Worm (Caenorhabditis elegans): ENCODE data around the gene F45E1.4.

Gene F45E1.4

ce11 chrX:7988457-7988856, 2.7 kb downstream of the F45E1.4 start:
- TF ChIP-seq sma-3 (GFP tag; optimal IDR thresholded peaks at IDR 0.05) (no peak), nhr-11 (tag; optimal IDR thresholded peaks at IDR 0.05) (no peak)

- TF ChIP-seq Y55F3AM.14 (GFP tag; optimal IDR thresholded peaks at IDR 0.05), result no peak
- TF ChIP-seq sma-3 (GFP tag; optimal IDR thresholded peaks at IDR 0.05), result no peak
- no peak for TF ChIP-seq mdl-1 (tag; optimal IDR thresholded peaks at IDR 0.05)
- no peak for TF ChIP-seq gmeb-1 (tag; optimal IDR thresholded peaks at IDR 0.05)
- no peak for TF ChIP-seq nhr-23 (tag; optimal IDR thresholded peaks at IDR 0.05)
- no peak for TF ChIP-seq sem-4 (tag; optimal IDR thresholded peaks at IDR 0.05)
- TF ChIP-seq mab-5 (tag; optimal IDR thresholded peaks at IDR 0.05), result no peak
- TF ChIP-seq nhr-77 (tag; optimal IDR thresholded peaks at IDR 0.05), result no peak
- no peak for TF ChIP-seq elt-1 (tag; optimal IDR thresholded peaks at IDR 0.05)
- no peak for TF ChIP-seq blmp-1 (tag; optimal IDR thresholded peaks at IDR 0.05; ENCODE audit: insufficient read depth)
- TF ChIP-seq peb-1 (tag; optimal IDR thresholded peaks at IDR 0.05), result no peak
- no peak for TF ChIP-seq R02D3.7 (tag; optimal IDR thresholded peaks at IDR 0.05)
- no peak for TF ChIP-seq unc-62 (GFP tag; optimal IDR thresholded peaks at IDR 0.05)
- TF ChIP-seq lin-39 (tag; optimal IDR thresholded peaks at IDR 0.05), result no peak
Measured at ce11 chrX:7989155-7989554, 3.4 kb downstream of the F45E1.4 start.

- TF ChIP-seq sma-9 (GFP tag; optimal IDR thresholded peaks at IDR 0.05) (peak; percentile 23), sma-9 (tag; optimal IDR thresholded peaks at IDR 0.05) (no peak), peb-1 (tag; optimal IDR thresholded peaks at IDR 0.05) (no peak), lin-13 (GFP tag; optimal IDR thresholded peaks at IDR 0.05) (no peak), nhr-6 (tag; optimal IDR thresholded peaks at IDR 0.05) (no peak), F13H6.1 (tag; optimal IDR thresholded peaks at IDR 0.05) (no peak), sma-3 (GFP tag; optimal IDR thresholded peaks at IDR 0.05) (peak; percentile 53), ceh-82 (tag; optimal IDR thresholded peaks at IDR 0.05) (no peak), snpc-4 (tag; optimal IDR thresholded peaks at IDR 0.05) (no peak), ZK546.5 (tag; optimal IDR thresholded peaks at IDR 0.05) (no peak), nhr-25 (tag; optimal IDR thresholded peaks at IDR 0.05) (no peak), sem-4 (tag; optimal IDR thresholded peaks at IDR 0.05) (peak; percentile 31), ceh-16 (tag; optimal IDR thresholded peaks at IDR 0.05) (no peak), nhr-77 (tag; optimal IDR thresholded peaks at IDR 0.05) (no peak), skn-1 (tag; optimal IDR thresholded peaks at IDR 0.05) (no peak), C34F6.9 (tag; optimal IDR thresholded peaks at IDR 0.05) (no peak), fos-1 (tag; optimal IDR thresholded peaks at IDR 0.05) (no peak), lsy-2 (tag; optimal IDR thresholded peaks at IDR 0.05) (no peak), crh-2 (tag; optimal IDR thresholded peaks at IDR 0.05) (no peak), blmp-1 (tag; optimal IDR thresholded peaks at IDR 0.05; ENCODE audit: insufficient read depth) (peak; percentile 85), nhr-129 (tag; optimal IDR thresholded peaks at IDR 0.05) (no peak), egl-27 (tag; optimal IDR thresholded peaks at IDR 0.05) (peak; percentile 81), nhr-21 (tag; optimal IDR thresholded peaks at IDR 0.05) (peak; percentile 39), gmeb-1 (tag; optimal IDR thresholded peaks at IDR 0.05) (no peak), alr-1 (tag; optimal IDR thresholded peaks at IDR 0.05) (no peak), unc-39 (tag; optimal IDR thresholded peaks at IDR 0.05) (no peak), mbf-1 (tag; optimal IDR thresholded peaks at IDR 0.05) (no peak), Y55F3AM.14 (GFP tag; optimal IDR thresholded peaks at IDR 0.05) (no peak), lin-11 (tag; optimal IDR thresholded peaks at IDR 0.05) (no peak), ztf-1 (GFP tag; conservative IDR thresholded peaks at IDR 0.05) (no peak), elt-3 (tag; optimal IDR thresholded peaks at IDR 0.05) (no peak), ama-1 (optimal IDR thresholded peaks at IDR 0.05) (no peak), nhr-23 (tag; optimal IDR thresholded peaks at IDR 0.05) (no peak), ztf-4 (tag; optimal IDR thresholded peaks at IDR 0.05) (no peak), ztf-11 (tag; optimal IDR thresholded peaks at IDR 0.05) (no peak), elt-1 (tag; optimal IDR thresholded peaks at IDR 0.05) (no peak), aly-2 (tag; optimal IDR thresholded peaks at IDR 0.05) (no peak), mab-5 (tag; optimal IDR thresholded peaks at IDR 0.05) (no peak)
Measured at ce11 chrX:7990282-7990681, 4.5 kb downstream of the F45E1.4 start.
